Fruit fly (Drosophila melanogaster) whole organism, embryonic: Measurements from ENCODE around the gene CG7094.

ENCODE experiments used
- Aef1 ChIP-seq: fragments of 200-800 bp; sonication (Bioruptor generic); IDR thresholded peaks from 3 replicates; pipeline ENCODE4 v1.3.6; 2022; ENCODE audit warnings: missing biosample characterization, missing genetic modification characterization
- Atf6 ChIP-seq: fragments of 200-800 bp; sonication (Bioruptor generic); IDR thresholded peaks from 2 replicates; pipeline ENCODE4 v1.3.6; 2022; ENCODE audit warnings: missing biosample characterization, missing genetic modification characterization
- B-H2 ChIP-seq: fragments of 200-800 bp; sonication (Bioruptor generic); optimal IDR thresholded peaks from 2 replicates; lab custom pipeline; 2018; ENCODE audit warnings: missing biosample characterization, mild to moderate bottlenecking, missing genetic modification characterization
- Bgb ChIP-seq: fragments of 200-800 bp; sonication (Bioruptor generic); IDR thresholded peaks from 2 replicates; pipeline ENCODE4 v1.3.6; 2022; ENCODE audit warnings: missing biosample characterization, missing genetic modification characterization; ENCODE audit not compliant: partially characterized antibody
- Bteb2 ChIP-seq: fragments of 200-800 bp; sonication (Bioruptor generic); optimal IDR thresholded peaks from 2 replicates; lab custom pipeline; 2016; ENCODE audit warnings: missing biosample characterization, missing genetic modification characterization
- CG10321 ChIP-seq: fragments of 200-800 bp; sonication (Bioruptor generic); IDR thresholded peaks from 2 replicates; pipeline ENCODE4 v1.3.6; 2022; ENCODE audit warnings: missing biosample characterization, missing genetic modification characterization
- CG12155 ChIP-seq: fragments of 200-800 bp; sonication (Bioruptor generic); optimal IDR thresholded peaks from 3 replicates; lab custom pipeline; 2016; ENCODE audit warnings: missing biosample characterization, missing genetic modification characterization
- CG12219 ChIP-seq: fragments of 200-800 bp; sonication (Bioruptor generic); optimal IDR thresholded peaks from 3 replicates; lab custom pipeline; 2018; ENCODE audit warnings: missing biosample characterization, mild to moderate bottlenecking, missing genetic modification characterization
- CG1233 ChIP-seq: fragments of 200-800 bp; sonication (Bioruptor generic); optimal IDR thresholded peaks from 4 replicates; lab custom pipeline; 2018; ENCODE audit warnings: missing biosample characterization, mild to moderate bottlenecking, missing genetic modification characterization
- CG12769 ChIP-seq: fragments of 200-800 bp; sonication (Bioruptor generic); optimal IDR thresholded peaks from 2 replicates; lab custom pipeline; 2019; ENCODE audit warnings: missing biosample characterization, mild to moderate bottlenecking, missing genetic modification characterization, moderate library complexity
- CG13296 ChIP-seq: fragments of 200-800 bp; sonication (Bioruptor generic); optimal IDR thresholded peaks from 3 replicates; lab custom pipeline; 2018; ENCODE audit warnings: missing biosample characterization, mild to moderate bottlenecking, missing genetic modification characterization
- CG14014 ChIP-seq: fragments of 200-800 bp; sonication (Bioruptor generic); IDR thresholded peaks from 2 replicates; pipeline ENCODE4 v1.3.6; 2022; ENCODE audit warnings: missing biosample characterization, missing genetic modification characterization
- CG14860 ChIP-seq: fragments of 200-800 bp; sonication (Bioruptor generic); IDR thresholded peaks from 3 replicates; pipeline ENCODE4 v1.3.6; 2022; ENCODE audit warnings: missing biosample characterization, missing genetic modification characterization; ENCODE audit not compliant: partially characterized antibody
- CG14965 ChIP-seq: fragments of 200-800 bp; sonication (Bioruptor generic); optimal IDR thresholded peaks from 2 replicates; lab custom pipeline; 2016; ENCODE audit warnings: missing biosample characterization, missing genetic modification characterization, borderline replicate concordance
- CG1647 ChIP-seq: fragments of 200-800 bp; sonication (Bioruptor generic); optimal IDR thresholded peaks from 3 replicates; lab custom pipeline; 2016; ENCODE audit warnings: missing biosample characterization, missing genetic modification characterization
- CG17186 ChIP-seq: fragments of 200-800 bp; sonication (Bioruptor generic); optimal IDR thresholded peaks from 3 replicates; lab custom pipeline; 2017; ENCODE audit warnings: missing biosample characterization, missing genetic modification reagents, missing genetic modification characterization
- CG17359 ChIP-seq: fragments of 200-800 bp; sonication (Bioruptor generic); optimal IDR thresholded peaks from 3 replicates; lab custom pipeline; 2018; ENCODE audit warnings: missing biosample characterization, mild to moderate bottlenecking, missing genetic modification characterization, moderate library complexity
- CG17829 ChIP-seq: fragments of 200-800 bp; optimal IDR thresholded peaks from 2 replicates; lab custom pipeline; 2019; ENCODE audit warnings: missing biosample characterization, mild to moderate bottlenecking, missing genetic modification characterization, moderate library complexity
- CG18011 ChIP-seq: fragments of 200-800 bp; sonication (Bioruptor generic); optimal IDR thresholded peaks from 2 replicates; lab custom pipeline; 2017; ENCODE audit warnings: missing biosample characterization, missing genetic modification characterization, mild to moderate bottlenecking, moderate library complexity, missing genotype
- CG18619 ChIP-seq: fragments of 200-800 bp; sonication (Bioruptor generic); optimal IDR thresholded peaks from 3 replicates; lab custom pipeline; 2017; ENCODE audit warnings: missing biosample characterization, mild to moderate bottlenecking, missing genetic modification characterization
- CG31365 ChIP-seq: fragments of 200-800 bp; sonication (Bioruptor generic); optimal IDR thresholded peaks from 2 replicates; lab custom pipeline; 2018; ENCODE audit warnings: missing biosample characterization, mild to moderate bottlenecking, missing genetic modification characterization
- CG34224 ChIP-seq: fragments of 200-800 bp; sonication (Bioruptor generic); IDR thresholded peaks from 3 replicates; pipeline ENCODE4 v1.3.6; 2022; ENCODE audit warnings: missing biosample characterization, missing genetic modification characterization; ENCODE audit not compliant: partially characterized antibody
- CG3995 ChIP-seq: fragments of 200-800 bp; sonication (Bioruptor generic); optimal IDR thresholded peaks from 3 replicates; lab custom pipeline; 2016; ENCODE audit warnings: missing biosample characterization, missing genetic modification characterization
- CG4820 ChIP-seq: fragments of 200-800 bp; sonication (Bioruptor generic); optimal IDR thresholded peaks from 3 replicates; lab custom pipeline; 2016; ENCODE audit warnings: missing biosample characterization, missing genetic modification characterization
- CG5180 ChIP-seq: fragments of 200-800 bp; sonication (Bioruptor generic); optimal IDR thresholded peaks from 3 replicates; lab custom pipeline; 2017; ENCODE audit warnings: missing biosample characterization, missing genetic modification characterization, mild to moderate bottlenecking, moderate library complexity, missing genetic modification reagents
- CG5953 ChIP-seq: fragments of 200-800 bp; sonication (Bioruptor generic); IDR thresholded peaks from 2 replicates; pipeline ENCODE4 v1.3.6; 2022; ENCODE audit warnings: missing biosample characterization, missing genetic modification characterization
- CG9609 ChIP-seq: fragments of 200-800 bp; sonication (Bioruptor generic); optimal IDR thresholded peaks from 3 replicates; lab custom pipeline; 2016; ENCODE audit warnings: missing biosample characterization, missing genetic modification characterization
- CG9727 ChIP-seq: fragments of 200-800 bp; sonication (Bioruptor generic); optimal IDR thresholded peaks from 3 replicates; lab custom pipeline; 2017; ENCODE audit warnings: missing biosample characterization, mild to moderate bottlenecking, missing genetic modification characterization
- CG9932 ChIP-seq: fragments of 200-800 bp; sonication (Bioruptor generic); IDR thresholded peaks from 2 replicates; pipeline ENCODE4 v1.3.6; 2022; ENCODE audit warnings: missing biosample characterization, missing genetic modification characterization
- CkIIα-i1 ChIP-seq: fragments of 200-800 bp; sonication (Bioruptor generic); IDR thresholded peaks from 2 replicates; pipeline ENCODE4 v1.3.6; 2022; ENCODE audit warnings: missing biosample characterization, missing genetic modification characterization
- Drgx ChIP-seq: fragments of 200-800 bp; sonication (Bioruptor generic); IDR thresholded peaks from 2 replicates; pipeline ENCODE4 v1.3.6; 2022; ENCODE audit warnings: missing biosample characterization, missing genetic modification characterization
- Ets97D ChIP-seq: fragments of 200-800 bp; sonication (Bioruptor generic); optimal IDR thresholded peaks from 3 replicates; lab custom pipeline; 2016; ENCODE audit warnings: missing biosample characterization, missing genetic modification characterization
- HLHmδ ChIP-seq: fragments of 200-800 bp; sonication (Bioruptor generic); optimal IDR thresholded peaks from 2 replicates; lab custom pipeline; 2018; ENCODE audit warnings: missing biosample characterization, mild to moderate bottlenecking, missing genetic modification characterization, moderate library complexity
- Hmr ChIP-seq: fragments of 200-800 bp; sonication (Bioruptor generic); optimal IDR thresholded peaks from 3 replicates; lab custom pipeline; 2017; ENCODE audit warnings: mild to moderate bottlenecking, missing biosample characterization, missing genetic modification reagents, missing genetic modification characterization
- Kr ChIP-seq: fragments of 200-800 bp; sonication (Bioruptor generic); optimal IDR thresholded peaks from 2 replicates; lab custom pipeline; 2017; ENCODE audit warnings: missing biosample characterization, mild to moderate bottlenecking, missing genetic modification characterization
- Lim3 ChIP-seq: fragments of 200-800 bp; sonication (Bioruptor generic); IDR thresholded peaks from 2 replicates; pipeline ENCODE4 v1.3.6; 2022; ENCODE audit warnings: missing biosample characterization, missing genetic modification characterization
- Mrtf ChIP-seq: fragments of 200-800 bp; sonication (Bioruptor generic); IDR thresholded peaks from 3 replicates; pipeline ENCODE4 v1.3.6; 2022; ENCODE audit warnings: missing biosample characterization, missing genetic modification characterization
- Spps ChIP-seq: fragments of 200-800 bp; sonication (Bioruptor generic); optimal IDR thresholded peaks from 2 replicates; lab custom pipeline; 2018; ENCODE audit warnings: missing biosample characterization, mild to moderate bottlenecking, missing genetic modification characterization
- Xrp1 ChIP-seq: fragments of 200-800 bp; sonication (Bioruptor generic); IDR thresholded peaks from 2 replicates; pipeline ENCODE4 v1.3.6; 2022; ENCODE audit warnings: missing biosample characterization, missing genetic modification characterization
- bbx ChIP-seq: fragments of 200-800 bp; sonication (Bioruptor generic); IDR thresholded peaks from 2 replicates; pipeline ENCODE4 v1.3.6; 2022; ENCODE audit warnings: missing biosample characterization, missing genetic modification characterization; ENCODE audit not compliant: partially characterized antibody
- btn ChIP-seq: fragments of 200-800 bp; sonication (Bioruptor generic); optimal IDR thresholded peaks from 2 replicates; lab custom pipeline; 2016; ENCODE audit warnings: missing biosample characterization, missing genetic modification characterization
- disco-r ChIP-seq: fragments of 200-800 bp; sonication (Bioruptor generic); optimal IDR thresholded peaks from 2 replicates; lab custom pipeline; 2016; ENCODE audit warnings: missing biosample characterization, missing genetic modification characterization
- kni ChIP-seq: fragments of 200-800 bp; sonication (Bioruptor generic); optimal IDR thresholded peaks from 3 replicates; lab custom pipeline; 2017; ENCODE audit warnings: mild to moderate bottlenecking, missing biosample characterization, missing genetic modification reagents, missing genetic modification characterization
- otp ChIP-seq: fragments of 200-800 bp; sonication (Bioruptor generic); IDR thresholded peaks from 3 replicates; pipeline ENCODE4, ENCODE4 v1.3.6; 2022; ENCODE audit warnings: missing biosample characterization, missing genetic modification characterization
- pan ChIP-seq, 4 experiments: fragments of >200 bp in 3 of 4; fragments of 200-800 bp in 1 of 4; sonication (Bioruptor generic) in 1 of 4; optimal IDR thresholded peaks in 3 of 4; IDR thresholded peaks in 1 of 4; 2 replicates each; pipeline versions ENCODE4 v1.3.6 to Lab custom; 2017 to 2022; ENCODE audit warnings: missing biosample characterization in 2 of 4, missing genetic modification characterization in 2 of 4, mixed read lengths in 1 of 4
- ro ChIP-seq: fragments of 200-800 bp; sonication (Bioruptor generic); IDR thresholded peaks from 2 replicates; pipeline ENCODE4 v1.3.6; 2022; ENCODE audit warnings: missing biosample characterization, missing genetic modification characterization
- tgo ChIP-seq: fragments of 200-800 bp; sonication (Bioruptor generic); IDR thresholded peaks from 3 replicates; pipeline ENCODE4 v1.3.6; 2022; ENCODE audit warnings: missing biosample characterization, missing genetic modification characterization
- z ChIP-seq: fragments of 200-800 bp; sonication (Bioruptor generic); IDR thresholded peaks from 3 replicates; pipeline ENCODE4 v1.3.6; 2022; ENCODE audit warnings: missing biosample characterization, missing genetic modification characterization
- zen2 ChIP-seq: fragments of 200-800 bp; sonication (Bioruptor generic); IDR thresholded peaks from 3 replicates; pipeline ENCODE4 v1.3.6; 2022; ENCODE audit warnings: missing biosample characterization, missing genetic modification characterization; ENCODE audit not compliant: partially characterized antibody
- zf30C ChIP-seq: fragments of 200-800 bp; sonication (Bioruptor generic); optimal IDR thresholded peaks from 3 replicates; lab custom pipeline; 2018; ENCODE audit warnings: missing biosample characterization, mild to moderate bottlenecking, missing genetic modification characterization
- zfh2 ChIP-seq: fragments of 200-800 bp; sonication (Bioruptor generic); optimal IDR thresholded peaks from 2 replicates; lab custom pipeline; 2016; ENCODE audit warnings: missing biosample characterization, missing genetic modification characterization

Gene CG7094

dm6 chr2L:17589853-17590252, 34.3 kb upstream of the CG7094 start (continued):
- TF ChIP-seq HLHmδ (GFP tag; lab: Kevin White, UChicago), result no peak
- TF ChIP-seq CG10321 (GFP tag; lab: Robert Waterston, UW), result no peak
- no peak for TF ChIP-seq CG3995 (GFP tag; lab: Kevin White, UChicago)
- no peak for TF ChIP-seq CG4820
- TF ChIP-seq CG14965, result no peak
- TF ChIP-seq Lim3 (GFP tag; lab: Robert Waterston, UW), result no peak
- TF ChIP-seq CG5180 (GFP tag; lab: Kevin White, UChicago), result no peak
- TF ChIP-seq CG34224 (GFP tag; lab: Robert Waterston, UW), result no peak
- TF ChIP-seq Bgb (GFP tag; lab: Robert Waterston, UW), result no peak
- no peak for TF ChIP-seq kni (GFP tag; lab: Kevin White, UChicago)
- TF ChIP-seq btn (GFP tag; lab: Kevin White, UChicago), result no peak
- TF ChIP-seq otp, result no peak
- TF ChIP-seq Drgx (GFP tag; lab: Robert Waterston, UW), result no peak
- peak; percentile 28; the same call in 1 of the 2 replicates for TF ChIP-seq CG9932 (GFP tag; lab: Robert Waterston, UW)
- peak; percentile 15 for TF ChIP-seq CG17359 (tag; lab: Kevin White, UChicago)
- TF ChIP-seq Atf6 (GFP tag; lab: Robert Waterston, UW), result no peak
- TF ChIP-seq CG14860, result no peak
- TF ChIP-seq disco-r (GFP tag; lab: Kevin White, UChicago), result no peak
- no peak for TF ChIP-seq z (GFP tag; lab: Robert Waterston, UW)
- no peak for TF ChIP-seq bbx (GFP tag; lab: Robert Waterston, UW)
- no peak for TF ChIP-seq Ets97D
- no peak for TF ChIP-seq CG5953 (GFP tag; lab: Robert Waterston, UW)
- no peak for TF ChIP-seq CG12219 (GFP tag; lab: Kevin White, UChicago)
- TF ChIP-seq CG13296 (GFP tag; lab: Kevin White, UChicago), result no peak
- TF ChIP-seq CG31365 (tag; lab: Kevin White, UChicago), result no peak
- TF ChIP-seq Hmr (GFP tag; lab: Kevin White, UChicago), result peak; percentile 40
- no peak for TF ChIP-seq CG9727 (GFP tag; lab: Kevin White, UChicago)
- TF ChIP-seq CG1233, result peak; percentile 18
- no peak for TF ChIP-seq tgo (GFP tag; lab: Robert Waterston, UW)
- TF ChIP-seq CG12769 (tag; lab: Kevin White, UChicago), result no peak
- TF ChIP-seq Mrtf (GFP tag; lab: Robert Waterston, UW), result no peak
- no peak for TF ChIP-seq CG9609 (GFP tag; lab: Kevin White, UChicago)
- no peak for TF ChIP-seq Spps (tag; lab: Kevin White, UChicago)
- no peak for TF ChIP-seq CkIIα-i1 (GFP tag; lab: Robert Waterston, UW)
- no peak for TF ChIP-seq CG18011 (GFP tag; lab: Kevin White, UChicago)
- no peak for TF ChIP-seq CG14014
- TF ChIP-seq Kr, result no peak
- TF ChIP-seq CG18619 (GFP tag; lab: Kevin White, UChicago), result no peak
- no peak for TF ChIP-seq CG1647 (GFP tag; lab: Kevin White, UChicago)
- TF ChIP-seq B-H2 (GFP tag; lab: Kevin White, UChicago), result no peak
- TF ChIP-seq Xrp1 (GFP tag; lab: Robert Waterston, UW), result no peak
- TF ChIP-seq zen2 (GFP tag; lab: Robert Waterston, UW), result no peak
- no peak for TF ChIP-seq zf30C
- no peak for TF ChIP-seq pan (optimal IDR thresholded peaks at IDR 0.05; lab: Kevin White, UChicago)
- no peak for TF ChIP-seq pan (GFP tag; optimal IDR thresholded peaks at IDR 0.05 in 1 of 2, IDR thresholded peaks at IDR 0.05 in 1 of 2)
- no peak for TF ChIP-seq ro
- TF ChIP-seq CG12155 (GFP tag; lab: Kevin White, UChicago), result no peak
- TF ChIP-seq Bteb2, result no peak
- no peak for TF ChIP-seq zfh2 (GFP tag; lab: Kevin White, UChicago)
- TF ChIP-seq Aef1 (GFP tag; lab: Robert Waterston, UW), result no peak
- TF ChIP-seq CG17186, result no peak
- TF ChIP-seq CG17829 (tag; lab: Kevin White, UChicago), result peak; percentile 33
